Fruit fly (Drosophila melanogaster) whole organism, prepupa: ENCODE measurements around the gene CG31161.

Experiments used
- Blimp-1 ChIP-seq: fragments of 200-800 bp; sonication (Bioruptor generic); optimal IDR thresholded peaks from 3 replicates; lab custom pipeline; 2017; ENCODE audit warnings: missing biosample characterization, missing genetic modification characterization, mild to moderate bottlenecking, moderate library complexity, missing genetic modification reagents
- CG10631 ChIP-seq: fragments of 200-800 bp; sonication (Bioruptor generic); optimal IDR thresholded peaks from 2 replicates; lab custom pipeline; 2016; ENCODE audit warnings: missing biosample characterization, missing genetic modification characterization
- CG15336 ChIP-seq: fragments of 200-800 bp; sonication (Bioruptor generic); IDR thresholded peaks from 2 replicates; pipeline ENCODE4 v1.3.6; 2022; ENCODE audit warnings: missing biosample characterization, missing genetic modification characterization
- CG31627 ChIP-seq: fragments of 200-800 bp; sonication (Bioruptor generic); optimal IDR thresholded peaks from 3 replicates; lab custom pipeline; 2016; ENCODE audit warnings: missing biosample characterization, missing genetic modification characterization
- CG32006 ChIP-seq: fragments of 200-800 bp; sonication (Bioruptor generic); optimal IDR thresholded peaks from 3 replicates; lab custom pipeline; 2017; ENCODE audit warnings: missing biosample characterization, mild to moderate bottlenecking, missing genetic modification characterization
- CG3919 ChIP-seq: fragments of 200-800 bp; sonication (Bioruptor generic); optimal IDR thresholded peaks from 3 replicates; lab custom pipeline; 2016; ENCODE audit warnings: missing biosample characterization, missing genetic modification characterization
- CG4318 ChIP-seq: fragments of 200-800 bp; sonication (Bioruptor generic); optimal IDR thresholded peaks from 3 replicates; lab custom pipeline; 2017; ENCODE audit warnings: missing biosample characterization, mild to moderate bottlenecking, missing genetic modification characterization
- CG6276 ChIP-seq: fragments of 200-800 bp; sonication (Bioruptor generic); optimal IDR thresholded peaks from 2 replicates; lab custom pipeline; 2017; ENCODE audit warnings: missing biosample characterization, mild to moderate bottlenecking, missing genetic modification characterization
- CG6854 ChIP-seq: fragments of 200-800 bp; sonication (Bioruptor generic); optimal IDR thresholded peaks from 2 replicates; lab custom pipeline; 2017; ENCODE audit warnings: missing biosample characterization, mild to moderate bottlenecking, missing genetic modification characterization
- CG8119 ChIP-seq: fragments of 200-800 bp; sonication (Bioruptor generic); IDR thresholded peaks from 3 replicates; pipeline ENCODE4 v1.3.6; 2022; ENCODE audit warnings: missing biosample characterization, missing genetic modification characterization
- CG8632 ChIP-seq: fragments of 200-800 bp; sonication (Bioruptor generic); optimal IDR thresholded peaks from 3 replicates; lab custom pipeline; 2016; ENCODE audit warnings: missing biosample characterization, missing genetic modification characterization
- Eip75B ChIP-seq: fragments of 200-800 bp; sonication (Bioruptor generic); optimal IDR thresholded peaks from 3 replicates; lab custom pipeline; 2016; ENCODE audit warnings: missing biosample characterization, missing genetic modification characterization
- Eip78C ChIP-seq: fragments of 200-800 bp; sonication (Bioruptor generic); peaks from one replicate; lab custom pipeline; 2016; ENCODE audit warnings: missing biosample characterization, missing genetic modification characterization
- Eip93F ChIP-seq: fragments of 200-800 bp; sonication (Bioruptor generic); optimal IDR thresholded peaks from 2 replicates; lab custom pipeline; 2016; ENCODE audit warnings: missing biosample characterization, mild to moderate bottlenecking, missing genetic modification characterization
- Ets21C ChIP-seq: fragments of 200-800 bp; sonication (Bioruptor generic); optimal IDR thresholded peaks from 3 replicates; lab custom pipeline; 2016; ENCODE audit warnings: missing biosample characterization, missing genetic modification characterization
- Ets96B ChIP-seq: fragments of 200-800 bp; optimal IDR thresholded peaks from 2 replicates; lab custom pipeline; 2019; ENCODE audit warnings: missing biosample characterization, mild to moderate bottlenecking, missing genetic modification characterization, moderate library complexity
- Gug ChIP-seq: fragments of 200-800 bp; sonication (Bioruptor generic); IDR thresholded peaks from 2 replicates; pipeline ENCODE4 v1.3.6; 2022; ENCODE audit warnings: missing biosample characterization, missing genetic modification characterization
- Hr38 ChIP-seq: sonication (Bioruptor generic); optimal IDR thresholded peaks from 2 replicates; lab custom pipeline; 2016; ENCODE audit warnings: missing biosample characterization, missing genetic modification characterization
- Hr39 ChIP-seq: fragments of 200-800 bp; sonication (Bioruptor generic); optimal IDR thresholded peaks from 2 replicates; lab custom pipeline; 2016; ENCODE audit warnings: missing biosample characterization, missing genetic modification characterization
- Hr4 ChIP-seq: fragments of 200-800 bp; sonication (Bioruptor generic); optimal IDR thresholded peaks from 3 replicates; lab custom pipeline; 2016; ENCODE audit warnings: missing biosample characterization, missing genetic modification characterization
- Lpt ChIP-seq: fragments of 200-800 bp; sonication (Bioruptor generic); optimal IDR thresholded peaks from 3 replicates; lab custom pipeline; 2016; ENCODE audit warnings: missing biosample characterization, missing genetic modification characterization
- OdsH ChIP-seq: fragments of 200-800 bp; sonication (Bioruptor generic); optimal IDR thresholded peaks from 3 replicates; lab custom pipeline; 2016; ENCODE audit warnings: missing biosample characterization, missing genetic modification characterization
- Sox15 ChIP-seq: fragments of 200-800 bp; sonication (Bioruptor generic); optimal IDR thresholded peaks from 3 replicates; lab custom pipeline; 2016; ENCODE audit warnings: missing biosample characterization, missing genetic modification characterization
- achi ChIP-seq: fragments of 200-800 bp; sonication (Bioruptor generic); optimal IDR thresholded peaks from 3 replicates; lab custom pipeline; 2016; ENCODE audit warnings: missing biosample characterization, missing genetic modification characterization
- dac ChIP-seq: fragments of 200-800 bp; sonication (Bioruptor generic); optimal IDR thresholded peaks from 2 replicates; lab custom pipeline; 2017; ENCODE audit warnings: missing biosample characterization, mild to moderate bottlenecking, missing genetic modification characterization
- eg ChIP-seq: fragments of 200-800 bp; sonication (Bioruptor generic); IDR thresholded peaks from 3 replicates; pipeline ENCODE4 v1.3.6; 2022; ENCODE audit warnings: missing biosample characterization, missing genetic modification characterization
- fd85E ChIP-seq: fragments of 200-800 bp; sonication (Bioruptor generic); optimal IDR thresholded peaks from 3 replicates; lab custom pipeline; 2016; ENCODE audit warnings: missing biosample characterization, missing genetic modification characterization
- fkh ChIP-seq: fragments of 200-800 bp; sonication (Bioruptor generic); optimal IDR thresholded peaks from 3 replicates; lab custom pipeline; 2017; ENCODE audit warnings: missing biosample characterization, mild to moderate bottlenecking, missing genetic modification characterization, moderate library complexity
- lz ChIP-seq: fragments of 200-800 bp; sonication (Bioruptor generic); optimal IDR thresholded peaks from 3 replicates; lab custom pipeline; 2016; ENCODE audit warnings: missing biosample characterization, missing genetic modification characterization
- net ChIP-seq: fragments of 200-800 bp; sonication (Bioruptor generic); optimal IDR thresholded peaks from 3 replicates; lab custom pipeline; 2016; ENCODE audit warnings: missing biosample characterization, missing genetic modification characterization
- pdm3 ChIP-seq: fragments of 200-800 bp; sonication (Bioruptor generic); optimal IDR thresholded peaks from 3 replicates; lab custom pipeline; 2016; ENCODE audit warnings: missing biosample characterization, missing genetic modification characterization
- salr ChIP-seq, 2 experiments: fragments of 200-800 bp; sonication (Bioruptor generic); optimal IDR thresholded peaks; 3 replicates each; lab custom pipeline; 2016 to 2018; ENCODE audit warnings: missing biosample characterization in 2 of 2, missing genetic modification characterization in 2 of 2, mild to moderate bottlenecking in 1 of 2
- ss ChIP-seq, 2 experiments: fragments of 200-800 bp; sonication (Bioruptor generic); optimal IDR thresholded peaks; 2 replicates in 1 of 2; 3 replicates in 1 of 2; lab custom pipeline; 2017 to 2018; ENCODE audit warnings: mild to moderate bottlenecking in 2 of 2, missing biosample characterization in 2 of 2, missing genetic modification characterization in 2 of 2, moderate library complexity in 1 of 2
- svp ChIP-seq: fragments of 200-800 bp; sonication (Bioruptor generic); peaks from one replicate; lab custom pipeline; 2016; ENCODE audit warnings: missing biosample characterization, missing genetic modification characterization
- vri ChIP-seq: fragments of 200-800 bp; sonication (Bioruptor generic); optimal IDR thresholded peaks from 3 replicates; lab custom pipeline; 2016; ENCODE audit warnings: missing biosample characterization, mild to moderate bottlenecking, missing genetic modification characterization

The CG31161 gene

dm6 chr3R:22590668-22591275, 25.5 kb upstream of the CG31161 start (continued):
- peak; percentile 45 for TF ChIP-seq CG8632 (GFP tag; lab: Kevin White, UChicago)
- TF ChIP-seq Eip75B (GFP tag; lab: Kevin White, UChicago) = peak; percentile 62
- TF ChIP-seq lz (GFP tag; lab: Kevin White, UChicago) = peak; percentile 64
- peak; percentile 57 for TF ChIP-seq Gug
- peak; percentile 37 for TF ChIP-seq Ets96B (tag; lab: Kevin White, UChicago)
- no peak for TF ChIP-seq Eip93F
- no peak for TF ChIP-seq fd85E
- TF ChIP-seq CG6854 = no peak
- TF ChIP-seq Sox15 (GFP tag; lab: Kevin White, UChicago) = no peak
- TF ChIP-seq CG31627 (GFP tag; lab: Kevin White, UChicago) = peak; percentile 44
- peak; percentile 64; the same call in 1 of the 3 replicates for TF ChIP-seq eg (GFP tag; lab: Robert Waterston, UW)
- peak; percentile 80 for TF ChIP-seq CG4318 (GFP tag; lab: Kevin White, UChicago)
- TF ChIP-seq Blimp-1 = no peak
- no peak for TF ChIP-seq Hr38 (GFP tag; lab: Kevin White, UChicago)

- TF ChIP-seq pdm3 (GFP tag; lab: Kevin White, UChicago) (peak; percentile 26), CG8119 (peak; percentile 70), Eip78C (GFP tag; lab: Kevin White, UChicago) (peak; percentile 63), net (GFP tag; lab: Kevin White, UChicago) (peak; percentile 23), Eip75B (GFP tag; lab: Kevin White, UChicago) (no peak), Hr4 (GFP tag; lab: Kevin White, UChicago) (peak; percentile 76), eg (GFP tag; lab: Robert Waterston, UW) (peak; percentile 77; the same call in 2 of the 3 replicates), OdsH (GFP tag; lab: Kevin White, UChicago) (peak; percentile 37), CG3919 (GFP tag; lab: Kevin White, UChicago) (peak; percentile 7), Lpt (GFP tag; lab: Kevin White, UChicago) (peak; percentile 35), achi (GFP tag; lab: Kevin White, UChicago) (peak; percentile 18), CG6276 (GFP tag; lab: Kevin White, UChicago) (peak; percentile 76), CG10631 (peak; percentile 6), salr (GFP tag; optimal IDR thresholded peaks at IDR 0.05; lab: Kevin White, UChicago) (peak in 1 of 2 experiments; percentile 63), Hr39 (GFP tag; lab: Kevin White, UChicago) (no peak), CG4318 (GFP tag; lab: Kevin White, UChicago) (peak; percentile 66), svp (GFP tag; lab: Kevin White, UChicago) (no peak), vri (GFP tag; lab: Kevin White, UChicago) (no peak), lz (GFP tag; lab: Kevin White, UChicago) (no peak), CG15336 (GFP tag; lab: Robert Waterston, UW) (peak; percentile 63), ss (GFP tag; optimal IDR thresholded peaks at IDR 0.05; lab: Kevin White, UChicago) (no peak), CG32006 (GFP tag; lab: Kevin White, UChicago) (peak; percentile 78), dac (GFP tag; lab: Kevin White, UChicago) (peak; percentile 23)
Observed at dm6 chr3R:22594257-22594656, 22.1 kb upstream of the CG31161 start.

dm6 chr3R:22595293-22595868, 20.9 kb upstream of the CG31161 start:
- TF ChIP-seq net (GFP tag; lab: Kevin White, UChicago) (no peak), Eip78C (GFP tag; lab: Kevin White, UChicago) (peak; percentile 31), vri (GFP tag; lab: Kevin White, UChicago) (peak; percentile 51), CG32006 (GFP tag; lab: Kevin White, UChicago) (no peak), pdm3 (GFP tag; lab: Kevin White, UChicago) (no peak), Ets21C (GFP tag; lab: Kevin White, UChicago) (no peak), fkh (GFP tag; lab: Kevin White, UChicago) (peak; percentile 32)
